Fruit fly (Drosophila melanogaster) whole organism, embryonic: Measurements from ENCODE around the gene CG13096.

Experiments
- Awh ChIP-seq: fragments of 200-800 bp; sonication (Bioruptor generic); IDR thresholded peaks from 2 replicates; pipeline ENCODE4, ENCODE4 v1.3.6; 2022; ENCODE audit warnings: missing biosample characterization, missing genetic modification characterization
- CG10267 ChIP-seq: fragments of 200-800 bp; sonication (Bioruptor generic); optimal IDR thresholded peaks from 2 replicates; lab custom pipeline; 2018; ENCODE audit warnings: missing biosample characterization, mild to moderate bottlenecking, missing genetic modification characterization, moderate library complexity
- CG10321 ChIP-seq: fragments of 200-800 bp; sonication (Bioruptor generic); IDR thresholded peaks from 2 replicates; pipeline ENCODE4 v1.3.6; 2022; ENCODE audit warnings: missing biosample characterization, missing genetic modification characterization
- CG10462 ChIP-seq: fragments of 200-800 bp; sonication (Bioruptor generic); optimal IDR thresholded peaks from 2 replicates; lab custom pipeline; 2016; ENCODE audit warnings: missing biosample characterization, missing genetic modification characterization
- CG11085 ChIP-seq: fragments of 200-800 bp; sonication (Bioruptor generic); IDR thresholded peaks from 2 replicates; pipeline ENCODE4 v1.3.6; 2022; ENCODE audit warnings: missing biosample characterization, missing genetic modification characterization
- CG12299 ChIP-seq: fragments of 200-800 bp; sonication (Bioruptor generic); optimal IDR thresholded peaks from 2 replicates; lab custom pipeline; 2018; ENCODE audit warnings: missing biosample characterization, mild to moderate bottlenecking, missing genetic modification characterization
- CG12744 ChIP-seq: fragments of 200-800 bp; sonication (Bioruptor generic); optimal IDR thresholded peaks from 2 replicates; lab custom pipeline; 2016; ENCODE audit warnings: missing biosample characterization, missing genetic modification characterization
- CG14860 ChIP-seq: fragments of 200-800 bp; sonication (Bioruptor generic); IDR thresholded peaks from 3 replicates; pipeline ENCODE4 v1.3.6; 2022; ENCODE audit warnings: missing biosample characterization, missing genetic modification characterization; ENCODE audit not compliant: partially characterized antibody
- CG15011 ChIP-seq: fragments of 200-800 bp; sonication (Bioruptor generic); optimal IDR thresholded peaks from 3 replicates; lab custom pipeline; 2018; ENCODE audit warnings: missing biosample characterization, mild to moderate bottlenecking, missing genetic modification characterization
- CG15514 ChIP-seq: fragments of 200-800 bp; sonication (Bioruptor generic); optimal IDR thresholded peaks from 3 replicates; lab custom pipeline; 2017; ENCODE audit warnings: missing biosample characterization, missing genetic modification characterization, mild to moderate bottlenecking, moderate library complexity, missing genetic modification reagents
- CG18764 ChIP-seq: fragments of 200-800 bp; sonication (Bioruptor generic); optimal IDR thresholded peaks from 3 replicates; lab custom pipeline; 2016; ENCODE audit warnings: missing biosample characterization, missing genetic modification characterization
- CG31365 ChIP-seq: fragments of 200-800 bp; sonication (Bioruptor generic); optimal IDR thresholded peaks from 2 replicates; lab custom pipeline; 2018; ENCODE audit warnings: missing biosample characterization, mild to moderate bottlenecking, missing genetic modification characterization
- CG4617 ChIP-seq: fragments of 200-800 bp; sonication (Bioruptor generic); optimal IDR thresholded peaks from 3 replicates; lab custom pipeline; 2016; ENCODE audit warnings: missing biosample characterization, missing genetic modification characterization, borderline replicate concordance
- CG4707 ChIP-seq: fragments of 200-800 bp; sonication (Bioruptor generic); optimal IDR thresholded peaks from 2 replicates; lab custom pipeline; 2018; ENCODE audit warnings: missing biosample characterization, mild to moderate bottlenecking, missing genetic modification characterization, moderate library complexity
- CG5953 ChIP-seq: fragments of 200-800 bp; sonication (Bioruptor generic); IDR thresholded peaks from 2 replicates; pipeline ENCODE4 v1.3.6; 2022; ENCODE audit warnings: missing biosample characterization, missing genetic modification characterization
- CG7928 ChIP-seq: fragments of 200-800 bp; sonication (Bioruptor generic); optimal IDR thresholded peaks from 2 replicates; lab custom pipeline; 2017; ENCODE audit warnings: missing biosample characterization, mild to moderate bottlenecking, missing genetic modification characterization
- GATAe ChIP-seq: fragments of 200-800 bp; sonication (Bioruptor generic); conservative IDR thresholded peaks from 2 replicates; pipeline ENCODE4 v1.3.6; 2022; ENCODE audit warnings: missing biosample characterization, missing genetic modification characterization
- Gug ChIP-seq: fragments of 200-800 bp; sonication (Bioruptor generic); IDR thresholded peaks from 4 replicates; pipeline ENCODE4 v1.3.6; 2022; ENCODE audit warnings: missing biosample characterization, missing genetic modification characterization
- HmgD ChIP-seq: fragments of 200-800 bp; sonication (Bioruptor generic); optimal IDR thresholded peaks from 3 replicates; lab custom pipeline; 2016; ENCODE audit warnings: missing biosample characterization, missing genetic modification characterization
- Lhr ChIP-seq: fragments of 200-800 bp; sonication (Bioruptor generic); optimal IDR thresholded peaks from 3 replicates; lab custom pipeline; 2017; ENCODE audit warnings: mild to moderate bottlenecking, missing biosample characterization, missing genetic modification reagents, missing genetic modification characterization
- Oaz ChIP-seq: fragments of 200-800 bp; sonication (Bioruptor generic); IDR thresholded peaks from 2 replicates; pipeline ENCODE4 v1.3.6; 2022; ENCODE audit warnings: missing biosample characterization, missing genetic modification characterization
- Sry-δ ChIP-seq: fragments of 200-800 bp; sonication (Bioruptor generic); optimal IDR thresholded peaks from 2 replicates; lab custom pipeline; 2016; ENCODE audit warnings: missing biosample characterization, missing genetic modification characterization
- Ssrp ChIP-seq: fragments of 200-800 bp; sonication (Bioruptor generic); optimal IDR thresholded peaks from 2 replicates; lab custom pipeline; 2018; ENCODE audit warnings: missing biosample characterization, mild to moderate bottlenecking, missing genetic modification characterization, moderate library complexity
- Stat92E ChIP-seq, 3 experiments: fragments of >200 bp in 2 of 3; fragments of 200-800 bp in 1 of 3; sonication (Bioruptor generic) in 1 of 3; optimal IDR thresholded peaks; 2 replicates each; lab custom pipeline; 2017 to 2019; ENCODE audit warnings: missing biosample characterization in 3 of 3, missing genetic modification characterization in 3 of 3, mild to moderate bottlenecking in 1 of 3, moderate library complexity in 1 of 3
- Tbp ChIP-seq: fragments of >200 bp; optimal IDR thresholded peaks from 2 replicates; lab custom pipeline; 2018; ENCODE audit warnings: missing biosample characterization, missing genetic modification characterization
- Usf ChIP-seq: fragments of 200-800 bp; sonication (Bioruptor generic); optimal IDR thresholded peaks from 2 replicates; lab custom pipeline; 2017; ENCODE audit warnings: missing genotype, missing biosample characterization, missing genetic modification characterization
- Xrp1 ChIP-seq: fragments of 200-800 bp; sonication (Bioruptor generic); IDR thresholded peaks from 2 replicates; pipeline ENCODE4 v1.3.6; 2022; ENCODE audit warnings: missing biosample characterization, missing genetic modification characterization
- ac ChIP-seq: fragments of 200-800 bp; sonication (Bioruptor generic); optimal IDR thresholded peaks from 3 replicates; lab custom pipeline; 2017; ENCODE audit warnings: missing biosample characterization, mild to moderate bottlenecking, missing genetic modification characterization
- bab2 ChIP-seq: fragments of 200-800 bp; sonication (Bioruptor generic); optimal IDR thresholded peaks from 2 replicates; lab custom pipeline; 2016; ENCODE audit warnings: missing biosample characterization, missing genetic modification characterization
- cg ChIP-seq: fragments of 200-800 bp; sonication (Bioruptor generic); optimal IDR thresholded peaks from 3 replicates; lab custom pipeline; 2019; ENCODE audit warnings: missing biosample characterization, mild to moderate bottlenecking, missing genetic modification characterization, moderate library complexity
- chn ChIP-seq: fragments of 200-800 bp; sonication (Bioruptor generic); optimal IDR thresholded peaks from 2 replicates; lab custom pipeline; 2016; ENCODE audit warnings: missing biosample characterization, missing genetic modification characterization
- dan ChIP-seq: fragments of 200-800 bp; sonication (Bioruptor generic); IDR thresholded peaks from 2 replicates; pipeline ENCODE4 v1.3.6; 2022; ENCODE audit warnings: missing biosample characterization, missing genetic modification characterization
- danr ChIP-seq: fragments of 200-800 bp; sonication (Bioruptor generic); IDR thresholded peaks from 2 replicates; pipeline ENCODE4 v1.3.6; 2022; ENCODE audit warnings: missing biosample characterization, missing genetic modification characterization
- dysf ChIP-seq: fragments of 200-800 bp; sonication (Bioruptor generic); IDR thresholded peaks from 3 replicates; pipeline ENCODE4 v1.3.6; 2022; ENCODE audit warnings: missing biosample characterization, missing genetic modification characterization
- ewg ChIP-seq: fragments of 200-800 bp; sonication (Bioruptor generic); optimal IDR thresholded peaks from 3 replicates; lab custom pipeline; 2017; ENCODE audit warnings: mild to moderate bottlenecking, missing biosample characterization, missing genetic modification reagents, missing genetic modification characterization
- gcm2 ChIP-seq: fragments of 200-800 bp; sonication (Bioruptor generic); optimal IDR thresholded peaks from 2 replicates; lab custom pipeline; 2016; ENCODE audit warnings: missing biosample characterization, missing genetic modification characterization
- kni ChIP-seq: fragments of 200-800 bp; sonication (Bioruptor generic); optimal IDR thresholded peaks from 3 replicates; lab custom pipeline; 2017; ENCODE audit warnings: mild to moderate bottlenecking, missing biosample characterization, missing genetic modification reagents, missing genetic modification characterization
- mam ChIP-seq: fragments of 200-800 bp; sonication (Bioruptor generic); optimal IDR thresholded peaks from 3 replicates; lab custom pipeline; 2016; ENCODE audit warnings: missing biosample characterization, missing genetic modification characterization
- mirr ChIP-seq: fragments of 200-800 bp; sonication (Bioruptor generic); optimal IDR thresholded peaks from 3 replicates; lab custom pipeline; 2018; ENCODE audit warnings: missing biosample characterization, mild to moderate bottlenecking, missing genetic modification characterization
- prd ChIP-seq, 3 experiments: fragments of >200 bp in 2 of 3; fragments of 200-800 bp in 1 of 3; sonication (Bioruptor generic) in 1 of 3; optimal IDR thresholded peaks in 2 of 3; IDR thresholded peaks in 1 of 3; 2 replicates in 2 of 3; 3 replicates in 1 of 3; pipeline versions ENCODE4 v1.3.6 to Lab custom; 2017 to 2022; ENCODE audit warnings: missing biosample characterization in 1 of 3, missing genetic modification characterization in 1 of 3
- rib ChIP-seq: fragments of 200-800 bp; sonication (Bioruptor generic); IDR thresholded peaks from 2 replicates; pipeline ENCODE4 v1.3.6; 2022; ENCODE audit warnings: missing biosample characterization, missing genetic modification characterization
- sd ChIP-seq: fragments of 200-800 bp; sonication (Bioruptor generic); optimal IDR thresholded peaks from 3 replicates; lab custom pipeline; 2018; ENCODE audit warnings: missing biosample characterization, mild to moderate bottlenecking, missing genetic modification characterization, moderate library complexity
- seq ChIP-seq: fragments of 200-800 bp; sonication (Bioruptor generic); IDR thresholded peaks from 2 replicates; pipeline ENCODE4 v1.3.6; 2022; ENCODE audit warnings: missing biosample characterization, missing genetic modification characterization
- shn ChIP-seq: fragments of 200-800 bp; sonication (Bioruptor generic); optimal IDR thresholded peaks from 3 replicates; lab custom pipeline; 2016; ENCODE audit warnings: missing biosample characterization, missing genetic modification characterization
- slou ChIP-seq: fragments of 200-800 bp; sonication (Bioruptor generic); optimal IDR thresholded peaks from 3 replicates; lab custom pipeline; 2016; ENCODE audit warnings: missing biosample characterization, missing genetic modification characterization
- sug ChIP-seq: fragments of 200-800 bp; optimal IDR thresholded peaks from 2 replicates; lab custom pipeline; 2019; ENCODE audit warnings: missing biosample characterization, mild to moderate bottlenecking, missing genetic modification characterization, moderate library complexity
- zfh2 ChIP-seq: fragments of 200-800 bp; sonication (Bioruptor generic); optimal IDR thresholded peaks from 2 replicates; lab custom pipeline; 2016; ENCODE audit warnings: missing biosample characterization, missing genetic modification characterization

Gene CG13096

dm6 chr2L:8463144-8464106, 48.2 kb downstream of the CG13096 start, which contains the start of gene Agpat2 (continued):
- peak; percentile 81 for TF ChIP-seq CG12299 (tag; lab: Kevin White, UChicago)
- TF ChIP-seq CG4617 (GFP tag; lab: Kevin White, UChicago), result peak; percentile 31
- no peak for TF ChIP-seq dan (GFP tag; lab: Robert Waterston, UW)
- peak; percentile 32 for TF ChIP-seq Sry-δ
- TF ChIP-seq HmgD (GFP tag; lab: Kevin White, UChicago), result peak; percentile 20
- TF ChIP-seq CG10267, result peak; percentile 80
- 0 out of 2 replicates have a peak, but pooled peaks have one; percentile 21 for TF ChIP-seq rib
- TF ChIP-seq CG10462, result peak; percentile 59
- TF ChIP-seq shn (GFP tag; lab: Kevin White, UChicago), result peak; percentile 76
- TF ChIP-seq Tbp (GFP tag; lab: Kevin White, UChicago), result no peak
- peak; percentile 53 for TF ChIP-seq Usf (GFP tag; lab: Kevin White, UChicago)
- TF ChIP-seq GATAe (GFP tag; lab: Robert Waterston, UW), result 0 out of 2 replicates have a peak, but pooled peaks have one; percentile 11
- TF ChIP-seq CG4707 (GFP tag; lab: Kevin White, UChicago), result peak; percentile 60
- peak; percentile 77 for TF ChIP-seq chn
- peak; percentile 10 for TF ChIP-seq mirr (GFP tag; lab: Kevin White, UChicago)
- no peak for TF ChIP-seq CG10321
- TF ChIP-seq sd (tag; lab: Kevin White, UChicago), result peak; percentile 47
- TF ChIP-seq mam (GFP tag; lab: Kevin White, UChicago), result peak; percentile 80
- peak; percentile 86 for TF ChIP-seq slou (GFP tag; lab: Kevin White, UChicago)
- TF ChIP-seq zfh2 (GFP tag; lab: Kevin White, UChicago), result peak; percentile 60
- TF ChIP-seq CG15514 (GFP tag; lab: Kevin White, UChicago), result peak; percentile 67
- TF ChIP-seq danr, result peak; percentile 70
- peak; percentile 29 for TF ChIP-seq Lhr (GFP tag; lab: Kevin White, UChicago)
- TF ChIP-seq Awh (GFP tag; lab: Robert Waterston, UW), result peak; percentile 51; the same call in 1 of the 2 replicates
- peak; percentile 65 for TF ChIP-seq CG18764 (GFP tag; lab: Kevin White, UChicago)
- TF ChIP-seq CG15011 (GFP tag; lab: Kevin White, UChicago), result peak; percentile 59
- TF ChIP-seq cg (GFP tag; lab: Kevin White, UChicago), result peak; percentile 23
- TF ChIP-seq Oaz, result peak; percentile 46
- TF ChIP-seq ac, result peak; percentile 54
- TF ChIP-seq Xrp1 (GFP tag; lab: Robert Waterston, UW), result peak; percentile 89
- peak; percentile 65; the same call in 3 of the 4 replicates for TF ChIP-seq Gug (GFP tag; lab: Robert Waterston, UW)
- peak; percentile 52 for TF ChIP-seq CG31365 (tag; lab: Kevin White, UChicago)
- no peak for TF ChIP-seq CG14860 (GFP tag; lab: Robert Waterston, UW)
- TF ChIP-seq Stat92E (GFP tag; optimal IDR thresholded peaks at IDR 0.05; lab: Kevin White, UChicago), result peak in 2 of 3 experiments; percentile 3 to 52
- TF ChIP-seq bab2 (GFP tag; lab: Kevin White, UChicago), result peak; percentile 85
- TF ChIP-seq Ssrp (tag; lab: Kevin White, UChicago), result peak; percentile 83
- TF ChIP-seq gcm2, result peak; percentile 35
- peak; percentile 87 for TF ChIP-seq dysf (GFP tag; lab: Robert Waterston, UW)
- TF ChIP-seq CG7928 (GFP tag; lab: Kevin White, UChicago), result peak; percentile 44
- peak; percentile 34 for TF ChIP-seq kni (GFP tag; lab: Kevin White, UChicago)
- peak; percentile 67 for TF ChIP-seq CG12744
- TF ChIP-seq CG5953, result 0 out of 2 replicates have a peak, but pooled peaks have one; percentile 53
- peak; percentile 17 for TF ChIP-seq sug (tag; lab: Kevin White, UChicago)
- peak; percentile 76 for TF ChIP-seq ewg
- TF ChIP-seq prd (optimal IDR thresholded peaks at IDR 0.05; lab: Kevin White, UChicago), result no peak
- TF ChIP-seq prd (GFP tag; IDR thresholded peaks at IDR 0.05; lab: Robert Waterston, UW), result peak; percentile 80
- TF ChIP-seq seq, result peak; percentile 79
- 0 out of 2 replicates have a peak, but pooled peaks have one; percentile 23 for TF ChIP-seq CG11085 (GFP tag; lab: Robert Waterston, UW)
